Worm (Caenorhabditis elegans): ENCODE measurements around the gene F18C5.5.

DNA sequence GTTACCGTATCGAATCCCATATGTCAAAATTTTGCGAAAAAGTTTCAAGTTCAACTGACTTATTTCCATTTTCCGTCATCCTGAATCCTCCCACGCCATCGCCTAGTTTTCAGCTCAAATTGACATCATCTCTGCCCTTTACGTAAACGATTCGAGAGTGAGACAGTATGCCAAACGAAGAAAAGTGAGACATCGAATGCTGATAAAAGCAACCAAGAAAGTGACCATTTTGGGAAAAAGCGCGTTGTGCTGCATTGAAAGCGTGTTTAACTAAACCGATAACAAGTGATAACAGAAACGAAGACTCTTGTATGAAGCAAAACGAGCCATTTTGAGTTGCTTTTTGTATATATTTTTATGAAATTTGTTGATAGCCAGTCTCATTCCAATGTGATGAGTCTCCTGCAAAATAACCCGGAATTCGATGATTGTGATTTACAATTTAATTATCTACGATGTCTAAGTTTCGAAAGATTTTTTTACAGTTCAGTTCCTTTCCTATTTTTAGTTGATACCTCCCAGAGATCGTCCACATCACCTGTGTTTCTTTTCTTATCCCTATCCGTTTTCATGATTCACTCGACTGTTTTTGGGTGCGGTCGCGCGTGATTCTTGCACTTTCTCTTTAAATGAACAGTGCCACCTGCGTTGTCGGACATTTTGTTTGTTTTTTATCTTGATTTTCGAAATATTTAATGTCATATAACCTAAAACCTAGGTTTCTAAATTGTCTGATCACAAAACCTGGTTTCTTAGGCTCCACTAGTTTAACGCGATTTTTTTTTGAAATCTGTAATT lies 48.9 kb upstream of the F18C5.5 start:
- TF ChIP-seq flt-1 (GFP tag; IDR thresholded peaks at IDR 0.05) (no peak), T22C8.4 (GFP tag; IDR thresholded peaks at IDR 0.05) (no peak), ztf-23 (GFP tag; IDR thresholded peaks at IDR 0.05) (no peak), cog-1 (tag; optimal IDR thresholded peaks at IDR 0.05) (no peak), ztf-29 (GFP tag; IDR thresholded peaks at IDR 0.05) (no peak), klf-2 (GFP tag; conservative IDR thresholded peaks at IDR 0.05) (no peak)

All from whole organism, midembryonic.